Fruit fly (Drosophila melanogaster): Measurements from ENCODE around the gene CG13282.

DNA sequence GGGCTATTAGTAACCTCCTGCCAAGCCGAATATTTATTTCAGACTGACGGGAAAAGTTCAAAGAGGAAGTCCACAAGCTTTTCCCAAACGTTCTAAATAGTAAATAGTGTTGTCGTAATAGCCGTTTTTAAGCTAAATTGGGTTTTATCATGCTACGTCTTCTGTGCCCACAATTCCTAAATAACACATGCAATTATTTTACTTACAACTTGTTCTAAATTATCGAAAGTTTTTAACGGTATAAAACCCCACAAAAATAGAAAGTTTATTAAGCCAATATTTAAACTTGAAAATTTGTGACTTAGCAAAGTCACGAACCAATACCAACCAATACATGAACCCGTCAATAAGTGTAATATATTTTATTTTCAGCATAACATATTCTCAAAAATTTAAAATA, 14.4 kb upstream of the CG13282 start, which contains the start of gene CG13284:
- TF ChIP-seq CG8478 (optimal IDR thresholded peaks at IDR 0.05) (no peak), CTCF (optimal IDR thresholded peaks at IDR 0.05) (no peak)

Data from S2 (cell line).